Worm (Caenorhabditis elegans) whole organism, L4/young adult: ENCODE measurements around the gene flp-15.

Source experiments
- W03F9.2 ChIP-seq: fragments of 150-350 bp; optimal IDR thresholded peaks from 2 replicates; lab custom pipeline; 2014; ENCODE audit warnings: missing biosample characterization, missing genetic modification characterization
- him-1 ChIP-seq: sonication (generic microtip); optimal IDR thresholded peaks from 2 replicates; lab custom pipeline; 2016; ENCODE audit warnings: missing genotype, missing genetic modification reagents, missing genetic modification characterization, missing compliant biosample characterization

DNA sequence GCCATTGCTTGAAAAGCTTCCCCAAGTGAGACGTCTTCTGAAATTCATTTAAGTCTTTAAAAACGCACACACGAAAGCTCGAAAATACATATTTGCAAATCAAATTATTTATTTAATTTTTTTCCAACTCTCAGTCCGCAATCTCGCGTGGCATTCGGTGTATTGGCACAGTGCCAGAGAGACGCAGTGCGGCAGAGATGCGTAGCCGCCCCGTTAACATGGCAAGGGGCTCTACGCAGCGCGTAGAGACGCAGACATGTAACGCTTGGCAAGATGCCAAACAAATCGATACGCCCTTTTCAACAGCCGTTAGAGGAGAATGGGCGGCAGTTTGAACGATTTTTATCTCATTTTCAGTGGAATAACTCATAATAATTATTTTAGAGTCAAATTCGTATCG is 24.1 kb downstream of the flp-15 start, which contains the start of the genes drr-2 and set-16:
- TF ChIP-seq W03F9.2 (tag; lab: Kevin White, UChicago) (peak; percentile 98), him-1 (peak; percentile 96)
